Worm (Caenorhabditis elegans) whole organism, L4/young adult: ENCODE data around the gene Y47D3A.31.

ENCODE experiments used
- W03F9.2 ChIP-seq: fragments of 150-350 bp; optimal IDR thresholded peaks from 2 replicates; lab custom pipeline; 2014; ENCODE audit warnings: missing biosample characterization, missing genetic modification characterization
- dao-5 ChIP-seq: sonication (generic microtip); optimal IDR thresholded peaks from 2 replicates; lab custom pipeline; 2016; ENCODE audit warnings: missing genotype, missing genetic modification characterization, moderate library complexity, missing compliant biosample characterization
- him-1 ChIP-seq: sonication (generic microtip); optimal IDR thresholded peaks from 2 replicates; lab custom pipeline; 2016; ENCODE audit warnings: missing genotype, missing genetic modification reagents, missing genetic modification characterization, missing compliant biosample characterization

Gene Y47D3A.31

ce11 chrIII:11157099-11157498 lies at the start of gene Y47D3A.31:
Y47D3A.31 (minus strand) TSS chrIII:11157199.
- no peak for TF ChIP-seq dao-5 (tag; lab: Kevin White, UChicago)
- no peak for TF ChIP-seq him-1 (tag; lab: Kevin White, UChicago)
- TF ChIP-seq W03F9.2 (tag; lab: Kevin White, UChicago), result no peak

ce11 chrIII:11202992-11203391 lies 46.0 kb upstream of the Y47D3A.31 start:
- TF ChIP-seq him-1 (tag; lab: Kevin White, UChicago) (peak; percentile 77), W03F9.2 (tag; lab: Kevin White, UChicago) (no peak)

ce11 chrIII:11200879-11201518 lies 44.0 kb upstream of the Y47D3A.31 start:
- no peak for TF ChIP-seq W03F9.2 (tag; lab: Kevin White, UChicago)
- peak; percentile 26 for TF ChIP-seq him-1 (tag; lab: Kevin White, UChicago)

- TF ChIP-seq W03F9.2 (tag; lab: Kevin White, UChicago), result no peak
- TF ChIP-seq him-1 (tag; lab: Kevin White, UChicago), result no peak
- no peak for TF ChIP-seq dao-5 (tag; lab: Kevin White, UChicago)
These were observed 40.3 kb upstream of the Y47D3A.31 start for ce11 chrIII:11197327-11197726.

- TF ChIP-seq W03F9.2 (tag; lab: Kevin White, UChicago), result no peak
- no peak for TF ChIP-seq him-1 (tag; lab: Kevin White, UChicago)
- TF ChIP-seq dao-5 (tag; lab: Kevin White, UChicago), result no peak
These were observed 38.6 kb upstream of the Y47D3A.31 start for ce11 chrIII:11195553-11195952.

- TF ChIP-seq dao-5 (tag; lab: Kevin White, UChicago) (no peak), him-1 (tag; lab: Kevin White, UChicago) (no peak), W03F9.2 (tag; lab: Kevin White, UChicago) (no peak)
These were observed 38.1 kb upstream of the Y47D3A.31 start, which contains the start of gene tra-1 for ce11 chrIII:11195140-11195539. tra-1 (minus strand) TSS chrIII:11195201.

ce11 chrIII:11194123-11194522 lies 37.1 kb upstream of the Y47D3A.31 start:
- TF ChIP-seq W03F9.2 (tag; lab: Kevin White, UChicago) (no peak), dao-5 (tag; lab: Kevin White, UChicago) (no peak), him-1 (tag; lab: Kevin White, UChicago) (no peak)

ce11 chrIII:11193251-11193650 lies 36.3 kb upstream of the Y47D3A.31 start:
- no peak for TF ChIP-seq him-1 (tag; lab: Kevin White, UChicago)

- TF ChIP-seq him-1 (tag; lab: Kevin White, UChicago), result no peak
- no peak for TF ChIP-seq W03F9.2 (tag; lab: Kevin White, UChicago)
- no peak for TF ChIP-seq dao-5 (tag; lab: Kevin White, UChicago)
These were observed 31.1 kb upstream of the Y47D3A.31 start for ce11 chrIII:11188132-11188531.

ce11 chrIII:11185483-11186115 lies 28.6 kb upstream of the Y47D3A.31 start:
- TF ChIP-seq dao-5 (tag; lab: Kevin White, UChicago) (peak; percentile 35), W03F9.2 (tag; lab: Kevin White, UChicago) (no peak), him-1 (tag; lab: Kevin White, UChicago) (peak; percentile 51)

- TF ChIP-seq W03F9.2 (tag; lab: Kevin White, UChicago) (no peak), him-1 (tag; lab: Kevin White, UChicago) (no peak), dao-5 (tag; lab: Kevin White, UChicago) (no peak)
These were observed 18.7 kb upstream of the Y47D3A.31 start for ce11 chrIII:11175642-11176217.

- TF ChIP-seq him-1 (tag; lab: Kevin White, UChicago) (no peak), dao-5 (tag; lab: Kevin White, UChicago) (no peak), W03F9.2 (tag; lab: Kevin White, UChicago) (no peak)
These were observed 15.3 kb upstream of the Y47D3A.31 start for ce11 chrIII:11172232-11172713.

ce11 chrIII:11170509-11170908 lies 13.5 kb upstream of the Y47D3A.31 start:
- no peak for TF ChIP-seq W03F9.2 (tag; lab: Kevin White, UChicago)
- TF ChIP-seq dao-5 (tag; lab: Kevin White, UChicago), result no peak
- no peak for TF ChIP-seq him-1 (tag; lab: Kevin White, UChicago)
